Fruit fly (Drosophila melanogaster) whole organism, embryonic: Measurements from ENCODE around the gene CG34171.

ENCODE experiments used
- CG14860 ChIP-seq: fragments of 200-800 bp; sonication (Bioruptor generic); IDR thresholded peaks from 3 replicates; pipeline ENCODE4 v1.3.6; 2022; ENCODE audit warnings: missing biosample characterization, missing genetic modification characterization; ENCODE audit not compliant: partially characterized antibody
- lab ChIP-seq: fragments of 200-800 bp; sonication (Bioruptor generic); optimal IDR thresholded peaks from 3 replicates; lab custom pipeline; 2017; ENCODE audit warnings: missing biosample characterization, missing genetic modification characterization, mild to moderate bottlenecking, moderate library complexity, missing genetic modification reagents
- sim ChIP-seq: fragments of 200-800 bp; sonication (Bioruptor generic); IDR thresholded peaks from 2 replicates; pipeline ENCODE4 v1.3.6; 2022; ENCODE audit warnings: missing biosample characterization, missing genetic modification characterization

DNA sequence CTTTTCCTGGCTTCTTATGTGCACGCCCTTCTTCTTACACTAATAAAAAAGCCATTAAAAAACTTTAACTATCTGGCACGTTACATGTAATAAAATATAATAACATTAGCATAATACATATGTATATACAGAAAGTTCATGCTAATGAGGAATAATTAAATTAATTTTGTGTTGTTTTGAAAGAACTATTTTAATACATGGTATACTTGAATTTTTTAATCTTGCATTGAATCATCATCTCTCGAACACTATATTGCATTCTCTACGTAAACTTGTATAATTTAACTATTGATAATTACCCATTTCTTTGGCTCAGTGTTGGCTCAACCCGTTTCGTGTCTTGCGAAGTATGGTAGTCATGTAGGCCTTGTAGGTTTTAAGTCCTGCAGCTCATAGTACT lies 25.6 kb upstream of the CG34171 start:
- no peak for TF ChIP-seq CG14860 (GFP tag; lab: Robert Waterston, UW)
- no peak for TF ChIP-seq sim (GFP tag; lab: Robert Waterston, UW)
- TF ChIP-seq lab (GFP tag; lab: Kevin White, UChicago): no peak
